Fruit fly (Drosophila melanogaster) whole organism, wandering third instar larva: ENCODE data around the gene CG11837.

Experiments
- Abd-B ChIP-seq: fragments of >200 bp; optimal IDR thresholded peaks from 2 replicates; lab custom pipeline; 2017; ENCODE audit warnings: missing biosample characterization, missing genetic modification characterization
- Hr78 ChIP-seq: fragments of >200 bp; optimal IDR thresholded peaks from 2 replicates; lab custom pipeline; 2017; ENCODE audit warnings: missing biosample characterization, missing genetic modification characterization
- Mio ChIP-seq: sonication (Bioruptor generic); optimal IDR thresholded peaks from 2 replicates; lab custom pipeline; 2016; ENCODE audit warnings: missing biosample characterization, missing genetic modification characterization
- OdsH ChIP-seq: fragments of 200-800 bp; sonication (Bioruptor generic); optimal IDR thresholded peaks from 2 replicates; lab custom pipeline; 2016; ENCODE audit warnings: missing biosample characterization, mild to moderate bottlenecking, missing genetic modification characterization
- ey ChIP-seq: fragments of 200-800 bp; sonication (Bioruptor generic); optimal IDR thresholded peaks from 2 replicates; lab custom pipeline; 2016; ENCODE audit warnings: missing biosample characterization, missing genetic modification characterization
- foxo ChIP-seq, 2 experiments: fragments of 200-800 bp; sonication (Bioruptor generic); optimal IDR thresholded peaks; 2 replicates in 1 of 2; 3 replicates in 1 of 2; lab custom pipeline; 2016 to 2017; ENCODE audit warnings: missing biosample characterization in 2 of 2, missing genetic modification characterization in 2 of 2
- fru ChIP-seq: fragments of 200-800 bp; sonication (Bioruptor generic); optimal IDR thresholded peaks from 3 replicates; lab custom pipeline; 2016; ENCODE audit warnings: missing biosample characterization, mild to moderate bottlenecking, missing genetic modification characterization
- pan ChIP-seq: fragments of >200 bp; optimal IDR thresholded peaks from 2 replicates; lab custom pipeline; 2017
- rgr ChIP-seq: fragments of 200-800 bp; sonication (Bioruptor generic); optimal IDR thresholded peaks from 3 replicates; lab custom pipeline; 2016; ENCODE audit warnings: missing biosample characterization, mild to moderate bottlenecking, missing genetic modification characterization

DNA sequence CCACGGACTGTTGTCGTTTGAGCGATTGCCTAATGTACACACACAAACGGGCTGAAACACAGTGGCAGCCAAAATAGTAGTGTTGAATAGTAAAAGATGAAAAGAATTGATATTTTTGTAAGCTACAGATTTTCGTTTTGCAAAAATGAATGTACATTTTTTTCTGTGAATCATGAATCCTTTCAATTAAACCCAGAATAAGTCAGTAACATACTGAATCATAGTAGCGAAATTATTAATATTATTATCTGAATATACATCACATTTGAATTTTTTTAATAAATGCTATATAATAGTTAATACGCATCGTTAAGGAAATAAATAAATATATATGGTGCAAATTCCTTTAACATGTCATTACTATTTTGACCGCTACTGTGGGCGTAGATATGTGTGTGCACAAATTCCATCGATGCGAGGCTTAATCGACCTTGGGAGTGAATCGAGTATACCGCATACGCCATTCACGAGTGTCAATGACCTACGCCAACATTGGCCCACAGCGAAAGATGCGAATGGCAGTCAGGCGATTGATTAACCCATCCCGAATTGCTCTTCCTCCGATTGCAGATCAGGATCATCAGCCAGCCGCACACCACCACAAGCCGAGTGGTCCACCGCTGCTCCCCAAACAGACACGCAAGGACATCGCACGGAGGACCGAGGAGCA lies 8.6 kb upstream of the CG11837 start:
- no peak for TF ChIP-seq foxo (GFP tag; optimal IDR thresholded peaks at IDR 0.05; lab: Kevin White, UChicago)
- TF ChIP-seq Hr78 (GFP tag; lab: Kevin White, UChicago), result no peak
- TF ChIP-seq ey (GFP tag; lab: Kevin White, UChicago), result no peak
- TF ChIP-seq rgr (GFP tag; lab: Kevin White, UChicago), result no peak
- no peak for TF ChIP-seq pan (lab: Kevin White, UChicago)
- no peak for TF ChIP-seq Abd-B (GFP tag; lab: Kevin White, UChicago)
- no peak for TF ChIP-seq Mio
- TF ChIP-seq fru, result no peak
- TF ChIP-seq OdsH (GFP tag; lab: Kevin White, UChicago), result peak; percentile 13
